Worm (Caenorhabditis elegans): Measurements from ENCODE around the gene W03F9.11.

- TF ChIP-seq sea-2 (GFP tag; IDR thresholded peaks at IDR 0.05) (no peak), nfya-1 (tag; optimal IDR thresholded peaks at IDR 0.05; ENCODE audit: borderline replicate concordance, insufficient read depth) (no peak), egl-18 (GFP tag; IDR thresholded peaks at IDR 0.05) (no peak), unc-130 (GFP tag; optimal IDR thresholded peaks at IDR 0.05) (no peak), Y56A3A.18 (GFP tag; IDR thresholded peaks at IDR 0.05) (no peak), athp-1 (tag; optimal IDR thresholded peaks at IDR 0.05) (no peak), nhr-90 (tag; optimal IDR thresholded peaks at IDR 0.05) (no peak), ztf-6 (GFP tag; IDR thresholded peaks at IDR 0.05) (no peak), snpc-3.4 (tag; optimal IDR thresholded peaks at IDR 0.05) (no peak), chd-7 (tag; optimal IDR thresholded peaks at IDR 0.05) (no peak)
These were observed 10.2 kb upstream of the W03F9.11 start, which contains the start of gene W03F9.4 for ce11 chrV:151310-151709.
